Fruit fly (Drosophila melanogaster) whole organism, wandering third instar larva: Measurements from ENCODE around the gene CG15035.

ENCODE experiments used
- Abd-B ChIP-seq: fragments of >200 bp; optimal IDR thresholded peaks from 2 replicates; lab custom pipeline; 2017; ENCODE audit warnings: missing biosample characterization, missing genetic modification characterization
- CG32264 ChIP-seq: fragments of 200-800 bp; sonication (Bioruptor generic); optimal IDR thresholded peaks from 2 replicates; lab custom pipeline; 2016; ENCODE audit warnings: missing biosample characterization, missing genetic modification characterization
- CG9705 ChIP-seq: fragments of 200-800 bp; sonication (Bioruptor generic); optimal IDR thresholded peaks from 2 replicates; lab custom pipeline; 2018; ENCODE audit warnings: missing biosample characterization, mild to moderate bottlenecking, missing genetic modification characterization
- CrebA ChIP-seq: fragments of 200-800 bp; sonication (Bioruptor generic); optimal IDR thresholded peaks from 2 replicates; lab custom pipeline; 2016; ENCODE audit warnings: missing biosample characterization, mild to moderate bottlenecking, missing genetic modification characterization, borderline replicate concordance
- Dfd ChIP-seq: fragments of >200 bp; optimal IDR thresholded peaks from 2 replicates; lab custom pipeline; 2017; ENCODE audit warnings: missing biosample characterization, missing genetic modification characterization
- GATAd ChIP-seq: sonication (Bioruptor generic); optimal IDR thresholded peaks from 2 replicates; lab custom pipeline; 2016; ENCODE audit warnings: missing biosample characterization, missing genetic modification characterization
- HLH106 ChIP-seq: fragments of 200-800 bp; optimal IDR thresholded peaks from 3 replicates; lab custom pipeline; 2019; ENCODE audit warnings: missing biosample characterization, mild to moderate bottlenecking, missing genetic modification characterization, moderate library complexity
- Hnf4 ChIP-seq: fragments of 200-800 bp; sonication (Bioruptor generic); optimal IDR thresholded peaks from 2 replicates; lab custom pipeline; 2016; ENCODE audit warnings: missing biosample characterization, mild to moderate bottlenecking, missing genetic modification characterization
- Hr83 ChIP-seq: fragments of 200-300 bp; sonication (Bioruptor generic); optimal IDR thresholded peaks from 2 replicates; lab custom pipeline; 2016; ENCODE audit warnings: missing biosample characterization, mild to moderate bottlenecking, missing genetic modification characterization, moderate library complexity; ENCODE audit not compliant: poor library complexity, severe bottlenecking
- Jra ChIP-seq: sonication (Bioruptor generic); optimal IDR thresholded peaks from 2 replicates; lab custom pipeline; 2016; ENCODE audit warnings: missing biosample characterization, missing genetic modification characterization
- Myc ChIP-seq: fragments of >200 bp; optimal IDR thresholded peaks from 2 replicates; lab custom pipeline; 2017
- N ChIP-seq: fragments of >200 bp; optimal IDR thresholded peaks from 2 replicates; lab custom pipeline; 2018; ENCODE audit warnings: missing biosample characterization, missing external identifiers, missing genetic modification characterization
- OdsH ChIP-seq: fragments of 200-800 bp; sonication (Bioruptor generic); optimal IDR thresholded peaks from 2 replicates; lab custom pipeline; 2016; ENCODE audit warnings: missing biosample characterization, mild to moderate bottlenecking, missing genetic modification characterization
- Rel ChIP-seq, 2 experiments: fragments of 200-800 bp; sonication (Bioruptor generic) in 1 of 2; optimal IDR thresholded peaks; 2 replicates in 1 of 2; 3 replicates in 1 of 2; lab custom pipeline; 2016 to 2019; ENCODE audit warnings: mild to moderate bottlenecking in 2 of 2, missing biosample characterization in 2 of 2, missing genetic modification characterization in 2 of 2, moderate library complexity in 1 of 2
- br ChIP-seq: fragments of 200-800 bp; sonication (Bioruptor generic); optimal IDR thresholded peaks from 2 replicates; lab custom pipeline; 2016; ENCODE audit warnings: missing biosample characterization, missing genetic modification characterization
- brk ChIP-seq: fragments of 200-800 bp; sonication (Bioruptor generic); optimal IDR thresholded peaks from 2 replicates; lab custom pipeline; 2016; ENCODE audit warnings: missing biosample characterization, mild to moderate bottlenecking, missing genetic modification characterization
- dl ChIP-seq, 2 experiments: fragments of 175-275, 200-275 bp in 1 of 2; fragments of 200-275 bp in 1 of 2; sonication (Bioruptor generic); optimal IDR thresholded peaks; lab custom pipeline; 2018; ENCODE audit warnings: mild to moderate bottlenecking in 2 of 2, missing biosample characterization in 2 of 2, missing genetic modification characterization in 2 of 2, moderate library complexity in 2 of 2; ENCODE audit not compliant: partially characterized antibody in 2 of 2, insufficient read depth in 1 of 2
- dmrt93B ChIP-seq: fragments of 200-800 bp; sonication (Bioruptor generic); optimal IDR thresholded peaks from 2 replicates; lab custom pipeline; 2018; ENCODE audit warnings: missing biosample characterization, mild to moderate bottlenecking, missing genetic modification characterization
- dsf ChIP-seq: sonication (Bioruptor generic); optimal IDR thresholded peaks from 2 replicates; lab custom pipeline; 2016; ENCODE audit warnings: missing biosample characterization, missing genetic modification characterization, borderline replicate concordance
- ey ChIP-seq: fragments of 200-800 bp; sonication (Bioruptor generic); optimal IDR thresholded peaks from 2 replicates; lab custom pipeline; 2016; ENCODE audit warnings: missing biosample characterization, missing genetic modification characterization
- foxo ChIP-seq, 2 experiments: fragments of 200-800 bp; sonication (Bioruptor generic); optimal IDR thresholded peaks; 2 replicates in 1 of 2; 3 replicates in 1 of 2; lab custom pipeline; 2016 to 2017; ENCODE audit warnings: missing biosample characterization in 2 of 2, missing genetic modification characterization in 2 of 2
- fru ChIP-seq: fragments of 200-800 bp; sonication (Bioruptor generic); optimal IDR thresholded peaks from 3 replicates; lab custom pipeline; 2016; ENCODE audit warnings: missing biosample characterization, mild to moderate bottlenecking, missing genetic modification characterization
- h ChIP-seq: fragments of 200-800 bp; sonication (Bioruptor generic); optimal IDR thresholded peaks from 3 replicates; lab custom pipeline; 2016; ENCODE audit warnings: missing biosample characterization, mild to moderate bottlenecking, missing genetic modification characterization
- jim ChIP-seq: fragments of 175-275, 200-325 bp; sonication (Bioruptor generic); optimal IDR thresholded peaks from 2 replicates; lab custom pipeline; 2016; ENCODE audit warnings: missing biosample characterization, mild to moderate bottlenecking, missing genetic modification characterization
- lola ChIP-seq: fragments of >200 bp; optimal IDR thresholded peaks from 2 replicates; lab custom pipeline; 2017; ENCODE audit warnings: missing biosample characterization, missing genetic modification characterization
- pan ChIP-seq: fragments of >200 bp; optimal IDR thresholded peaks from 2 replicates; lab custom pipeline; 2017
- rgr ChIP-seq: fragments of 200-800 bp; sonication (Bioruptor generic); optimal IDR thresholded peaks from 3 replicates; lab custom pipeline; 2016; ENCODE audit warnings: missing biosample characterization, mild to moderate bottlenecking, missing genetic modification characterization
- tai ChIP-seq: sonication (Bioruptor generic); optimal IDR thresholded peaks from 2 replicates; lab custom pipeline; 2016; ENCODE audit warnings: missing biosample characterization, missing genetic modification characterization
- usp ChIP-seq: fragments of >200 bp; optimal IDR thresholded peaks from 2 replicates; lab custom pipeline; 2017; ENCODE audit warnings: missing biosample characterization, missing genetic modification characterization
- woc ChIP-seq: sonication (Bioruptor generic); optimal IDR thresholded peaks from 2 replicates; lab custom pipeline; 2016; ENCODE audit warnings: missing biosample characterization, mild to moderate bottlenecking, missing genetic modification characterization

Gene CG15035

dm6 chrX:7377840-7378239, 25.1 kb downstream of the CG15035 start, which contains the start of gene CheA7a:
CheA7a (plus strand) TSS chrX:7378140.
- TF ChIP-seq dmrt93B (GFP tag; lab: Kevin White, UChicago): no peak
- no peak for TF ChIP-seq dsf (GFP tag; lab: Kevin White, UChicago)

- TF ChIP-seq lola (no peak), h (GFP tag; lab: Kevin White, UChicago) (peak; percentile 16), foxo (GFP tag; optimal IDR thresholded peaks at IDR 0.05; lab: Kevin White, UChicago) (peak in 1 of 2 experiments; percentile 9), rgr (no peak), Hr83 (GFP tag; lab: Kevin White, UChicago) (no peak), dsf (GFP tag; lab: Kevin White, UChicago) (no peak), dmrt93B (GFP tag; lab: Kevin White, UChicago) (no peak), N (GFP tag; lab: Kevin White, UChicago) (no peak), CG32264 (no peak), CrebA (no peak), tai (GFP tag; lab: Kevin White, UChicago) (no peak), HLH106 (tag; lab: Kevin White, UChicago) (peak; percentile 8), usp (GFP tag; lab: Kevin White, UChicago) (no peak), CG9705 (GFP tag; lab: Kevin White, UChicago) (no peak), Rel (GFP tag; optimal IDR thresholded peaks at IDR 0.05; lab: Kevin White, UChicago) (no peak), Rel (tag; optimal IDR thresholded peaks at IDR 0.05; lab: Kevin White, UChicago) (no peak), Myc (lab: Kevin White, UChicago) (no peak), ey (GFP tag; lab: Kevin White, UChicago) (no peak), jim (no peak), Dfd (GFP tag; lab: Kevin White, UChicago) (no peak), br (no peak)
These were observed 30.5 kb downstream of the CG15035 start for dm6 chrX:7372475-7372874.

dm6 chrX:7368361-7368760, 34.6 kb downstream of the CG15035 start:
- TF ChIP-seq brk (GFP tag; lab: Kevin White, UChicago) (no peak), Hnf4 (GFP tag; lab: Kevin White, UChicago) (no peak), OdsH (GFP tag; lab: Kevin White, UChicago) (no peak), ey (GFP tag; lab: Kevin White, UChicago) (no peak), Myc (lab: Kevin White, UChicago) (no peak), foxo (GFP tag; optimal IDR thresholded peaks at IDR 0.05; lab: Kevin White, UChicago) (no peak), woc (GFP tag; lab: Kevin White, UChicago) (no peak), br (no peak), jim (no peak), Abd-B (GFP tag; lab: Kevin White, UChicago) (no peak), dmrt93B (GFP tag; lab: Kevin White, UChicago) (no peak), CG9705 (GFP tag; lab: Kevin White, UChicago) (no peak), dsf (GFP tag; lab: Kevin White, UChicago) (no peak)

- TF ChIP-seq Myc (lab: Kevin White, UChicago) (no peak), Abd-B (GFP tag; lab: Kevin White, UChicago) (no peak), Rel (GFP tag; optimal IDR thresholded peaks at IDR 0.05; lab: Kevin White, UChicago) (no peak), Rel (tag; optimal IDR thresholded peaks at IDR 0.05; lab: Kevin White, UChicago) (no peak), usp (GFP tag; lab: Kevin White, UChicago) (no peak), Jra (no peak), dl (GFP tag; optimal IDR thresholded peaks at IDR 0.05; lab: Kevin White, UChicago; ENCODE audit: insufficient read depth in 1 of 2, partially characterized antibody in 2 of 2) (no peak), foxo (GFP tag; optimal IDR thresholded peaks at IDR 0.05; lab: Kevin White, UChicago) (no peak), GATAd (GFP tag; lab: Kevin White, UChicago) (no peak), CG9705 (GFP tag; lab: Kevin White, UChicago) (no peak), woc (GFP tag; lab: Kevin White, UChicago) (no peak), fru (GFP tag; lab: Kevin White, UChicago) (no peak), br (no peak), N (GFP tag; lab: Kevin White, UChicago) (no peak), pan (lab: Kevin White, UChicago) (no peak)
These were observed 44.5 kb downstream of the CG15035 start, which contains the start of gene CG1999 for dm6 chrX:7358496-7358895. CG1999 (plus strand) TSS chrX:7358796.
